Worm (Caenorhabditis elegans): Measurements from ENCODE around the gene mnat-1.
A peak's percentile ranks its signal among the peaks of the same experiment; 100 is the strongest.

Gene mnat-1

ce11 chrII:2454822-2455221 is 23.6 kb downstream of the mnat-1 start (continued):
- TF ChIP-seq mxl-2 (GFP tag; conservative IDR thresholded peaks at IDR 0.05) = no peak
- TF ChIP-seq lsy-2 (tag; optimal IDR thresholded peaks at IDR 0.05) = peak in 1 of 2 experiments; percentile 24
- TF ChIP-seq spr-3 (GFP tag; optimal IDR thresholded peaks at IDR 0.05) = no peak
- no peak for TF ChIP-seq nhr-10 (tag; optimal IDR thresholded peaks at IDR 0.05)

- TF ChIP-seq vab-7 (GFP tag; IDR thresholded peaks at IDR 0.05) (no peak), daf-16 (GFP tag; optimal IDR thresholded peaks at IDR 0.05) (no peak), daf-16 (tag; optimal IDR thresholded peaks at IDR 0.05) (peak; percentile 26), dmd-6 (GFP tag; IDR thresholded peaks at IDR 0.05) (peak; percentile 21; the same call in 1 of the 2 replicates), lsy-2 (tag; optimal IDR thresholded peaks at IDR 0.05) (peak in 1 of 2 experiments; percentile 5), hlh-30 (tag; optimal IDR thresholded peaks at IDR 0.05; ENCODE audit: insufficient read depth) (peak; percentile 6), nhr-28 (tag; optimal IDR thresholded peaks at IDR 0.05) (peak; percentile 69), hlh-11 (tag; optimal IDR thresholded peaks at IDR 0.05) (peak; percentile 31), mdt-29 (GFP tag; IDR thresholded peaks at IDR 0.05) (no peak), nhr-41 (GFP tag; IDR thresholded peaks at IDR 0.05) (no peak), Y75B8A.6 (GFP tag; IDR thresholded peaks at IDR 0.05) (0 out of 2 replicates have a peak, but pooled peaks have one; percentile 49), dve-1 (tag; optimal IDR thresholded peaks at IDR 0.05; ENCODE audit: insufficient read depth) (peak; percentile 32), ama-1 (optimal IDR thresholded peaks at IDR 0.05) (peak; percentile 27), pqm-1 (tag; optimal IDR thresholded peaks at IDR 0.05) (peak; percentile 32), mxl-3 (GFP tag; optimal IDR thresholded peaks at IDR 0.05) (peak; percentile 31), nhr-11 (tag; optimal IDR thresholded peaks at IDR 0.05) (no peak), mep-1 (tag; optimal IDR thresholded peaks at IDR 0.05) (peak; percentile 32)
These were observed 26.0 kb downstream of the mnat-1 start for ce11 chrII:2452492-2452891.

ce11 chrII:2450990-2451389 is 27.5 kb downstream of the mnat-1 start:
- TF ChIP-seq spr-1 (tag; optimal IDR thresholded peaks at IDR 0.05) = no peak
- TF ChIP-seq dmd-8 (GFP tag; IDR thresholded peaks at IDR 0.05) = no peak
- no peak for TF ChIP-seq F44E2.7 (GFP tag; IDR thresholded peaks at IDR 0.05)
- TF ChIP-seq mdt-29 (GFP tag; IDR thresholded peaks at IDR 0.05) = 0 out of 2 replicates have a peak, but pooled peaks have one; percentile 18
- TF ChIP-seq ceh-32 (tag; optimal IDR thresholded peaks at IDR 0.05; ENCODE audit: poor library complexity) = no peak
- TF ChIP-seq nhr-25 (tag; optimal IDR thresholded peaks at IDR 0.05; ENCODE audit: borderline replicate concordance, insufficient read depth) = no peak
- TF ChIP-seq Y5F2A.4 (GFP tag; optimal IDR thresholded peaks at IDR 0.05) = no peak
- TF ChIP-seq set-16 (GFP tag; IDR thresholded peaks at IDR 0.05) = no peak
- TF ChIP-seq nhr-102 (tag; optimal IDR thresholded peaks at IDR 0.05) = peak; percentile 22
- no peak for TF ChIP-seq ztf-7 (tag; optimal IDR thresholded peaks at IDR 0.05)
- TF ChIP-seq lir-3 (tag; optimal IDR thresholded peaks at IDR 0.05) = no peak
- peak; percentile 92 for TF ChIP-seq unc-130 (GFP tag; optimal IDR thresholded peaks at IDR 0.05)
- no peak for TF ChIP-seq egl-43 (GFP tag; IDR thresholded peaks at IDR 0.05)
- no peak for TF ChIP-seq zip-11 (GFP tag; IDR thresholded peaks at IDR 0.05)
- no peak for TF ChIP-seq fkh-10 (GFP tag; optimal IDR thresholded peaks at IDR 0.05)
- TF ChIP-seq mxl-3 (GFP tag; optimal IDR thresholded peaks at IDR 0.05) = peak; percentile 11
- peak; percentile 88 for TF ChIP-seq dpl-1 (GFP tag; optimal IDR thresholded peaks at IDR 0.05)
- TF ChIP-seq hlh-30 (tag; optimal IDR thresholded peaks at IDR 0.05; ENCODE audit: insufficient read depth) = no peak
- TF ChIP-seq nhr-10 (tag; optimal IDR thresholded peaks at IDR 0.05) = no peak
- TF ChIP-seq zip-2 (tag; optimal IDR thresholded peaks at IDR 0.05) = no peak
- no peak for TF ChIP-seq tag-97 (GFP tag; IDR thresholded peaks at IDR 0.05)
- no peak for TF ChIP-seq lim-7 (GFP tag; IDR thresholded peaks at IDR 0.05)
- TF ChIP-seq dmd-9 (GFP tag; IDR thresholded peaks at IDR 0.05) = peak; percentile 73; the same call in 1 of the 2 replicates
- TF ChIP-seq ctbp-1 (GFP tag; IDR thresholded peaks at IDR 0.05) = no peak
- TF ChIP-seq spr-3 (GFP tag; optimal IDR thresholded peaks at IDR 0.05) = no peak
- TF ChIP-seq aly-2 (tag; optimal IDR thresholded peaks at IDR 0.05) = no peak
- TF ChIP-seq nhr-77 (tag; optimal IDR thresholded peaks at IDR 0.05) = no peak
- no peak for TF ChIP-seq mep-1 (tag; optimal IDR thresholded peaks at IDR 0.05)
- TF ChIP-seq nhr-42 (GFP tag; IDR thresholded peaks at IDR 0.05) = no peak
- peak; percentile 35 for TF ChIP-seq F49E8.2 (tag; optimal IDR thresholded peaks at IDR 0.05; ENCODE audit: borderline replicate concordance)
- peak in 1 of 2 experiments; percentile 36 for TF ChIP-seq lsy-2 (tag; optimal IDR thresholded peaks at IDR 0.05)
- no peak for TF ChIP-seq skn-1 (tag; optimal IDR thresholded peaks at IDR 0.05)
- TF ChIP-seq sdz-12 (GFP tag; optimal IDR thresholded peaks at IDR 0.05) = no peak
- TF ChIP-seq lin-29 (GFP tag; IDR thresholded peaks at IDR 0.05) = no peak
- no peak for TF ChIP-seq unc-39 (tag; optimal IDR thresholded peaks at IDR 0.05)

Measured in whole organism, L4 larva.